Worm (Caenorhabditis elegans) whole organism, L4 larva: Measurements from ENCODE around the gene ttm-1.

Experiments
- D1046.2 ChIP-seq: fragments of 200-800 bp; sonication (Bioruptor generic); IDR thresholded peaks from 2 replicates; pipeline ENCODE4 v1.3.6; 2022; ENCODE audit warnings: missing genetic modification characterization, missing compliant biosample characterization
- F10B5.3 ChIP-seq: sonication (generic microtip); optimal IDR thresholded peaks from 2 replicates; lab custom pipeline; 2016; ENCODE audit warnings: mild to moderate bottlenecking, missing genetic modification characterization, missing compliant biosample characterization
- F44E2.7 ChIP-seq: fragments of 200-800 bp; sonication (Bioruptor generic); IDR thresholded peaks from 2 replicates; pipeline ENCODE4 v2.1.2; 2022; ENCODE audit warnings: missing genetic modification characterization, missing compliant biosample characterization
- ZK337.2 ChIP-seq: fragments of 200-800 bp; sonication (Bioruptor generic); IDR thresholded peaks from 2 replicates; pipeline ENCODE4 v1.3.6; 2022; ENCODE audit warnings: missing genetic modification reagents, missing genetic modification characterization, missing compliant biosample characterization
- ZK546.5 ChIP-seq, 2 experiments: sonication (generic microtip); optimal IDR thresholded peaks; 2 replicates each; lab custom pipeline; 2017; ENCODE audit warnings: missing biosample characterization in 2 of 2, missing genetic modification characterization in 2 of 2
- ceh-28 ChIP-seq: fragments of 150-350 bp; optimal IDR thresholded peaks from 2 replicates; lab custom pipeline; 2014; ENCODE audit warnings: missing biosample characterization, missing genetic modification reagents, missing genetic modification characterization
- ceh-32 ChIP-seq: sonication (generic microtip); optimal IDR thresholded peaks from 2 replicates; lab custom pipeline; 2016; ENCODE audit warnings: mild to moderate bottlenecking, missing genetic modification characterization, missing compliant biosample characterization; ENCODE audit not compliant: poor library complexity
- ceh-44 ChIP-seq: fragments of 200-800 bp; sonication (Bioruptor generic); IDR thresholded peaks from 2 replicates; pipeline ENCODE4 v1.3.6; 2022; ENCODE audit warnings: missing genetic modification reagents, missing genetic modification characterization, missing compliant biosample characterization
- ceh-62 ChIP-seq: sonication (generic microtip); optimal IDR thresholded peaks from 2 replicates; lab custom pipeline; 2017; ENCODE audit warnings: missing biosample characterization, missing genetic modification characterization
- ceh-82 ChIP-seq: sonication (generic microtip); optimal IDR thresholded peaks from 2 replicates; lab custom pipeline; 2017; ENCODE audit warnings: missing biosample characterization, missing genetic modification characterization
- cey-2 ChIP-seq: sonication (generic microtip); optimal IDR thresholded peaks from 3 replicates; lab custom pipeline; 2017; ENCODE audit warnings: missing genetic modification characterization, mild to moderate bottlenecking, missing compliant biosample characterization, antibody characterized with exemption, borderline replicate concordance; ENCODE audit not compliant: insufficient read depth
- daf-12 ChIP-seq: fragments of 150-350 bp; optimal IDR thresholded peaks from 2 replicates; lab custom pipeline; 2014; ENCODE audit warnings: missing biosample characterization, missing genetic modification reagents, missing genetic modification characterization
- daf-19 ChIP-seq: fragments of 200-800 bp; sonication (Bioruptor generic); conservative IDR thresholded peaks from 2 replicates; pipeline ENCODE4 v1.3.6; 2022; ENCODE audit warnings: missing genetic modification characterization, missing compliant biosample characterization
- dmd-8 ChIP-seq: fragments of 200-800 bp; sonication (Bioruptor generic); IDR thresholded peaks from 2 replicates; pipeline ENCODE4 v1.3.6; 2022; ENCODE audit warnings: missing genetic modification characterization, missing compliant biosample characterization
- dmd-9 ChIP-seq: fragments of 200-800 bp; sonication (Bioruptor generic); IDR thresholded peaks from 2 replicates; pipeline ENCODE4 v1.3.6; 2022; ENCODE audit warnings: missing genetic modification reagents, missing genetic modification characterization, missing compliant biosample characterization
- dpl-1 ChIP-seq: fragments of 150-350 bp; optimal IDR thresholded peaks from 2 replicates; lab custom pipeline; 2014; ENCODE audit warnings: missing biosample characterization, missing genetic modification reagents, missing genetic modification characterization
- dve-1 ChIP-seq: sonication (generic microtip); optimal IDR thresholded peaks from 2 replicates; lab custom pipeline; 2017; ENCODE audit warnings: antibody characterized with exemption, mild to moderate bottlenecking, missing genetic modification characterization, missing compliant biosample characterization; ENCODE audit not compliant: insufficient read depth
- egl-27 ChIP-seq: sonication (generic microtip); optimal IDR thresholded peaks from 3 replicates; lab custom pipeline; 2017; ENCODE audit warnings: missing biosample characterization, missing genetic modification reagents, missing genetic modification characterization
- hif-1 ChIP-seq, 2 experiments: sonication (generic microtip); optimal IDR thresholded peaks; 2 replicates each; lab custom pipeline; 2016 to 2017; ENCODE audit warnings: missing compliant biosample characterization in 2 of 2, missing genetic modification characterization in 2 of 2, missing genetic modification reagents in 2 of 2, missing genotype in 2 of 2, mild to moderate bottlenecking in 1 of 2
- hlh-11 ChIP-seq: fragments of 200-800 bp; sonication (Bioruptor generic); optimal IDR thresholded peaks from 2 replicates; lab custom pipeline; 2018; ENCODE audit warnings: mild to moderate bottlenecking, missing genetic modification characterization, missing compliant biosample characterization
- lin-38 ChIP-seq: fragments of 200-800 bp; sonication (Bioruptor generic); IDR thresholded peaks from 2 replicates; pipeline ENCODE4 v1.3.6; 2022; ENCODE audit warnings: missing genetic modification reagents, missing genetic modification characterization, missing compliant biosample characterization
- lsy-2 ChIP-seq, 2 experiments: fragments of 150-350 bp in 1 of 2; sonication (generic microtip) in 1 of 2; optimal IDR thresholded peaks; 2 replicates each; lab custom pipeline; 2014 to 2017; ENCODE audit warnings: missing biosample characterization in 2 of 2, missing genetic modification characterization in 2 of 2
- madf-5 ChIP-seq, 2 experiments: fragments of 200-800 bp; sonication (Bioruptor generic); IDR thresholded peaks; 2 replicates each; pipeline ENCODE4 v1.3.6; 2022; ENCODE audit warnings: missing compliant biosample characterization in 2 of 2, missing genetic modification characterization in 2 of 2
- mdl-1 ChIP-seq, 2 experiments: fragments of 150-350 bp in 1 of 2; sonication (generic microtip) in 1 of 2; optimal IDR thresholded peaks; 2 replicates each; lab custom pipeline; 2014 to 2017; ENCODE audit warnings: missing biosample characterization in 2 of 2, missing genetic modification characterization in 2 of 2
- mep-1 ChIP-seq: fragments of 150-350 bp; sonication (generic microtip); optimal IDR thresholded peaks from 3 replicates; lab custom pipeline; 2014; ENCODE audit warnings: missing biosample characterization, missing genetic modification characterization
- mxl-3 ChIP-seq: fragments of 200-800 bp; sonication (Bioruptor generic); optimal IDR thresholded peaks from 2 replicates; lab custom pipeline; 2018; ENCODE audit warnings: mild to moderate bottlenecking, missing genetic modification characterization, missing compliant biosample characterization
- nhr-111 ChIP-seq: fragments of 200-800 bp; sonication (Bioruptor generic); optimal IDR thresholded peaks from 2 replicates; lab custom pipeline; 2018; ENCODE audit warnings: mild to moderate bottlenecking, missing genetic modification characterization, missing compliant biosample characterization
- nhr-25 ChIP-seq: sonication (generic microtip); optimal IDR thresholded peaks from 2 replicates; lab custom pipeline; 2017; ENCODE audit warnings: missing genetic modification characterization, mild to moderate bottlenecking, missing compliant biosample characterization, antibody characterized with exemption, moderate library complexity, borderline replicate concordance; ENCODE audit not compliant: insufficient read depth
- nhr-41 ChIP-seq: fragments of 200-800 bp; sonication (Bioruptor generic); IDR thresholded peaks from 2 replicates; pipeline ENCODE4 v1.3.6; 2022; ENCODE audit warnings: missing genetic modification reagents, missing genetic modification characterization, missing compliant biosample characterization
- nhr-48 ChIP-seq: sonication (generic microtip); optimal IDR thresholded peaks from 2 replicates; lab custom pipeline; 2016; ENCODE audit warnings: mild to moderate bottlenecking, missing genetic modification characterization, missing compliant biosample characterization
- nhr-76 ChIP-seq: fragments of 150-350 bp; optimal IDR thresholded peaks from 2 replicates; lab custom pipeline; 2014; ENCODE audit warnings: missing biosample characterization, missing genetic modification characterization
- nhr-77 ChIP-seq: fragments of 150-350 bp; optimal IDR thresholded peaks from 2 replicates; lab custom pipeline; 2014; ENCODE audit warnings: missing biosample characterization, missing genetic modification characterization
- php-3 ChIP-seq: fragments of 200-800 bp; sonication (Bioruptor generic); IDR thresholded peaks from 2 replicates; pipeline ENCODE4 v1.3.6; 2022; ENCODE audit warnings: missing genetic modification reagents, missing genetic modification characterization, missing compliant biosample characterization
- saeg-2 ChIP-seq: fragments of 200-800 bp; sonication (Bioruptor generic); IDR thresholded peaks from 2 replicates; pipeline ENCODE4 v1.3.6; 2022; ENCODE audit warnings: missing genetic modification reagents, missing genetic modification characterization, missing compliant biosample characterization
- set-16 ChIP-seq: fragments of 200-800 bp; sonication (Bioruptor generic); IDR thresholded peaks from 2 replicates; pipeline ENCODE4 v1.3.6; 2022; ENCODE audit warnings: missing genetic modification reagents, missing genetic modification characterization, missing compliant biosample characterization
- skn-1 ChIP-seq: fragments of 150-350 bp; optimal IDR thresholded peaks from 2 replicates; lab custom pipeline; 2014; ENCODE audit warnings: missing biosample characterization, missing genetic modification characterization
- snpc-1.2 ChIP-seq: fragments of 200-800 bp; sonication (Bioruptor generic); IDR thresholded peaks from 2 replicates; pipeline ENCODE4 v1.3.6; 2022; ENCODE audit warnings: missing genetic modification reagents, missing genetic modification characterization, missing compliant biosample characterization
- snpc-4 ChIP-seq: fragments of 150-350 bp; optimal IDR thresholded peaks from 2 replicates; lab custom pipeline; 2014; ENCODE audit warnings: missing biosample characterization, missing genetic modification characterization
- spr-1 ChIP-seq: sonication (generic microtip); optimal IDR thresholded peaks from 2 replicates; lab custom pipeline; 2016; ENCODE audit warnings: mild to moderate bottlenecking, missing genetic modification characterization, missing compliant biosample characterization
- spr-3 ChIP-seq: fragments of 200-800 bp; sonication (Bioruptor generic); optimal IDR thresholded peaks from 2 replicates; lab custom pipeline; 2018; ENCODE audit warnings: mild to moderate bottlenecking, missing genetic modification characterization, missing compliant biosample characterization
- tag-97 ChIP-seq: fragments of 200-800 bp; sonication (Bioruptor generic); IDR thresholded peaks from 2 replicates; pipeline ENCODE4 v1.3.6; 2022; ENCODE audit warnings: missing genetic modification characterization, missing compliant biosample characterization
- tra-1 ChIP-seq: fragments of 200-800 bp; sonication (Bioruptor generic); IDR thresholded peaks from 2 replicates; pipeline ENCODE4 v1.3.6; 2022; ENCODE audit warnings: missing genetic modification reagents, missing genetic modification characterization, missing compliant biosample characterization
- unc-62 ChIP-seq, 3 experiments: fragments of 150-350 bp in 1 of 3; sonication (generic microtip); optimal IDR thresholded peaks in 2 of 3; peaks in 1 of 3; 1 replicate in 1 of 3; 2 replicates in 2 of 3; lab custom pipeline; 2014 to 2017; ENCODE audit warnings: missing biosample characterization in 3 of 3, missing genetic modification characterization in 3 of 3, missing genetic modification reagents in 3 of 3, missing genotype in 1 of 3
- zag-1 ChIP-seq: fragments of 150-350 bp; optimal IDR thresholded peaks from 2 replicates; lab custom pipeline; 2014; ENCODE audit warnings: missing biosample characterization, missing genetic modification characterization
- zfp-2 ChIP-seq: sonication (generic microtip); optimal IDR thresholded peaks from 2 replicates; lab custom pipeline; 2016; ENCODE audit warnings: mild to moderate bottlenecking, missing genetic modification characterization, missing compliant biosample characterization
- zfp-3 ChIP-seq: fragments of 200-800 bp; sonication (Bioruptor generic); conservative IDR thresholded peaks from 2 replicates; pipeline ENCODE4 v1.3.6; 2022; ENCODE audit warnings: missing genetic modification reagents, missing genetic modification characterization, missing compliant biosample characterization
- zip-2 ChIP-seq: fragments of 150-350 bp; optimal IDR thresholded peaks from 2 replicates; lab custom pipeline; 2014; ENCODE audit warnings: missing biosample characterization, missing genetic modification characterization
- ztf-11 ChIP-seq: fragments of 150-350 bp; optimal IDR thresholded peaks from 2 replicates; lab custom pipeline; 2014; ENCODE audit warnings: missing biosample characterization, missing genetic modification characterization
- ztf-7 ChIP-seq: fragments of 150-350 bp; optimal IDR thresholded peaks from 2 replicates; lab custom pipeline; 2014; ENCODE audit warnings: missing biosample characterization, missing genetic modification characterization

Gene ttm-1

ce11 chrIII:12904987-12905541 is 61.7 kb downstream of the ttm-1 start, which contains the start of gene cox-5A (continued):
- peak; percentile 77 for TF ChIP-seq ZK337.2 (GFP tag; lab: Robert Waterston, UW)
- TF ChIP-seq mxl-3: peak; percentile 90
- peak; percentile 80 for TF ChIP-seq zag-1 (tag; lab: Kevin White, UChicago)
- peak; percentile 88 for TF ChIP-seq skn-1 (tag; lab: Kevin White, UChicago)
- TF ChIP-seq lsy-2 (tag; optimal IDR thresholded peaks at IDR 0.05; lab: Kevin White, UChicago): peak; percentile 100
- TF ChIP-seq ceh-44 (GFP tag; lab: Robert Waterston, UW): peak; percentile 90
- peak; percentile 100 for TF ChIP-seq dpl-1
- TF ChIP-seq ztf-11 (tag; lab: Kevin White, UChicago): no peak
- no peak for TF ChIP-seq daf-19
- peak; percentile 98 for TF ChIP-seq nhr-77
- peak; percentile 97 for TF ChIP-seq saeg-2 (GFP tag; lab: Robert Waterston, UW)
- peak; percentile 93 for TF ChIP-seq php-3
- TF ChIP-seq dmd-9: peak; percentile 99
- TF ChIP-seq mdl-1 (tag; optimal IDR thresholded peaks at IDR 0.05; lab: Kevin White, UChicago): peak; percentile 47 to 91
- TF ChIP-seq F44E2.7: peak; percentile 92; the same call in 1 of the 2 replicates
- no peak for TF ChIP-seq dmd-8 (GFP tag; lab: Robert Waterston, UW)
- TF ChIP-seq lin-38 (GFP tag; lab: Robert Waterston, UW): peak; percentile 96
- peak; percentile 72 to 74; a peak in 2 of 4 replicates for TF ChIP-seq madf-5 (GFP tag; IDR thresholded peaks at IDR 0.05; lab: Robert Waterston, UW)
- peak; percentile 99 for TF ChIP-seq hlh-11 (tag; lab: Kevin White, UChicago)
- TF ChIP-seq ZK546.5 (tag; optimal IDR thresholded peaks at IDR 0.05; lab: Kevin White, UChicago): peak in 1 of 2 experiments; percentile 76
- peak; percentile 83 for TF ChIP-seq cey-2 (tag; lab: Kevin White, UChicago)
- peak; percentile 85 to 96 for TF ChIP-seq hif-1 (tag; optimal IDR thresholded peaks at IDR 0.05; lab: Kevin White, UChicago)
- peak; percentile 67 for TF ChIP-seq snpc-4
- peak; percentile 90 for TF ChIP-seq zfp-2 (tag; lab: Kevin White, UChicago)
- peak; percentile 96 for TF ChIP-seq tra-1
- peak; percentile 97 for TF ChIP-seq spr-1 (tag; lab: Kevin White, UChicago)
- peak; percentile 99 for TF ChIP-seq mep-1 (tag; lab: Kevin White, UChicago)
- peak; percentile 26 for TF ChIP-seq ceh-62 (tag; lab: Kevin White, UChicago)
- peak; percentile 99 for TF ChIP-seq zfp-3 (GFP tag; lab: Robert Waterston, UW)
- TF ChIP-seq nhr-111 (GFP tag; lab: Kevin White, UChicago): peak; percentile 63
- no peak for TF ChIP-seq egl-27 (tag; lab: Kevin White, UChicago)
- peak; percentile 95 for TF ChIP-seq F10B5.3 (tag; lab: Kevin White, UChicago)
- peak; percentile 85 for TF ChIP-seq ceh-32 (tag; lab: Kevin White, UChicago)
- TF ChIP-seq zip-2: peak; percentile 92
- peak; percentile 95 for TF ChIP-seq ztf-7 (tag; lab: Kevin White, UChicago)
- peak; percentile 91 for TF ChIP-seq nhr-41
- peak in 1 of 2 experiments; percentile 100 for TF ChIP-seq unc-62 (GFP tag; optimal IDR thresholded peaks at IDR 0.05 in 1 of 2; lab: Kevin White, UChicago)
- no peak for TF ChIP-seq unc-62 (tag; optimal IDR thresholded peaks at IDR 0.05; lab: Kevin White, UChicago)
- no peak for TF ChIP-seq ceh-82 (tag; lab: Kevin White, UChicago)
- peak; percentile 81 for TF ChIP-seq nhr-76 (tag; lab: Kevin White, UChicago)
- peak; percentile 92 for TF ChIP-seq D1046.2
- TF ChIP-seq snpc-1.2: peak; percentile 88
- peak; percentile 100 for TF ChIP-seq dve-1 (tag; lab: Kevin White, UChicago)
- peak; percentile 95 for TF ChIP-seq ceh-28
- TF ChIP-seq tag-97 (GFP tag; lab: Robert Waterston, UW): 0 out of 2 replicates have a peak, but pooled peaks have one; percentile 59
- peak; percentile 63 for TF ChIP-seq set-16 (GFP tag; lab: Robert Waterston, UW)
- no peak for TF ChIP-seq daf-12 (tag; lab: Kevin White, UChicago)
- peak; percentile 95 for TF ChIP-seq nhr-48 (tag; lab: Kevin White, UChicago)
- TF ChIP-seq spr-3 (GFP tag; lab: Kevin White, UChicago): peak; percentile 99
- peak; percentile 96 for TF ChIP-seq nhr-25 (tag; lab: Kevin White, UChicago)
